Worm (Caenorhabditis elegans): ENCODE results near the gene arp-6.

DNA sequence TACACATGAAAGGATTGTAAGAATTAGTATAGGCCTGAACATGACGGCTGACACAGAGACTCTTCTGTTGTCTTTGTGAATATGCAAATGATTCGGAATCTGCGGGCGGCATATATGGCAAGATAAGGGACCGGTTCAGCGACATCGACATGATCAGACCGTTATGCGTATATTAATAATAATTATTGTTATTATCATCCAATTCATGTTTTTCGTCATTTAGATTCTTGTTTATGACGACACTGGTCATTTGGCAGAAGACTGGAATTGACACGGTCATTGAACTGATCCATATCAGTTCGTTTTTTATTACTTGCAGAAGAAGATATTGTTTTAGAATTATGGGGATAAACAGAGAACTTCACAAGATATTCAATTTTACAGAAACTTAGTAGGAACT lies 13.3 kb upstream of the arp-6 start, which contains the start of gene mtre-1:
- TF ChIP-seq flt-1 (GFP tag; IDR thresholded peaks at IDR 0.05) (no peak), ref-1 (GFP tag; conservative IDR thresholded peaks at IDR 0.05) (no peak), tab-1 (GFP tag; IDR thresholded peaks at IDR 0.05) (no peak)

Measured in whole organism, midembryonic.